Worm (Caenorhabditis elegans) whole organism, young adult: ENCODE results near the gene F55A11.4.

Experiments
- F37B4.10 ChIP-seq: fragments of 200-800 bp; sonication (Bioruptor generic); IDR thresholded peaks from 2 replicates; pipeline ENCODE4 v1.3.6; 2022; ENCODE audit warnings: missing genetic modification characterization, missing compliant biosample characterization
- F57C9.4 ChIP-seq: sonication (generic microtip); optimal IDR thresholded peaks from 2 replicates; lab custom pipeline; 2017; ENCODE audit warnings: mild to moderate bottlenecking, missing genetic modification characterization, missing compliant biosample characterization
- Y79H2A.3 ChIP-seq: fragments of 200-800 bp; sonication (Bioruptor generic); conservative IDR thresholded peaks from 2 replicates; pipeline ENCODE4 v1.3.6; 2022; ENCODE audit warnings: missing genetic modification reagents, missing genetic modification characterization, missing compliant biosample characterization
- ama-1 ChIP-seq, 3 experiments: fragments of 150-350 bp in 1 of 3; sonication (generic microtip) in 2 of 3; optimal IDR thresholded peaks; 2 replicates each; lab custom pipeline; 2014 to 2018; ENCODE audit warnings: missing biosample characterization in 2 of 3, missing genetic modification characterization in 2 of 3, missing genetic modification reagents in 2 of 3
- attf-3 ChIP-seq: fragments of 200-800 bp; sonication (Bioruptor generic); conservative IDR thresholded peaks from 2 replicates; pipeline ENCODE4 v1.3.6; 2022; ENCODE audit warnings: missing genetic modification reagents, missing genetic modification characterization, missing compliant biosample characterization
- egrh-3 ChIP-seq: fragments of 200-800 bp; sonication (Bioruptor generic); IDR thresholded peaks from 2 replicates; pipeline ENCODE4 v1.3.6; 2022; ENCODE audit warnings: missing genetic modification reagents, missing genetic modification characterization, missing compliant biosample characterization
- lin-54 ChIP-seq: fragments of 200-800 bp; sonication (Bioruptor generic); optimal IDR thresholded peaks from 2 replicates; lab custom pipeline; 2018; ENCODE audit warnings: mild to moderate bottlenecking, missing genetic modification characterization, missing compliant biosample characterization
- mxl-1 ChIP-seq: sonication (generic microtip); optimal IDR thresholded peaks from 2 replicates; lab custom pipeline; 2016; ENCODE audit warnings: missing genetic modification characterization, missing compliant biosample characterization
- nhr-80 ChIP-seq: sonication (generic microtip); optimal IDR thresholded peaks from 2 replicates; lab custom pipeline; 2016; ENCODE audit warnings: missing genetic modification characterization, missing compliant biosample characterization
- sea-2 ChIP-seq: fragments of 200-800 bp; sonication (Bioruptor generic); IDR thresholded peaks from 2 replicates; pipeline ENCODE4 v1.3.6; 2022; ENCODE audit warnings: missing genetic modification characterization, missing compliant biosample characterization
- snpc-4 ChIP-seq, 5 experiments: fragments of 150-350 bp in 1 of 5; sonication (generic microtip) in 4 of 5; optimal IDR thresholded peaks; 2 replicates each; lab custom pipeline; 2014 to 2018; ENCODE audit warnings: missing genetic modification characterization in 5 of 5, missing biosample characterization in 3 of 5, antibody characterized with exemption in 2 of 5, mild to moderate bottlenecking in 2 of 5, missing compliant biosample characterization in 2 of 5, missing genotype in 2 of 5, moderate library complexity in 2 of 5, missing genetic modification reagents in 1 of 5
- unc-130 ChIP-seq: sonication (generic microtip); optimal IDR thresholded peaks from 2 replicates; lab custom pipeline; 2016; ENCODE audit warnings: missing genetic modification reagents, missing genetic modification characterization, missing compliant biosample characterization
- unc-62 ChIP-seq: fragments of 150-350 bp; optimal IDR thresholded peaks from 2 replicates; lab custom pipeline; 2014; ENCODE audit warnings: missing biosample characterization, missing genetic modification reagents, missing genetic modification characterization

DNA sequence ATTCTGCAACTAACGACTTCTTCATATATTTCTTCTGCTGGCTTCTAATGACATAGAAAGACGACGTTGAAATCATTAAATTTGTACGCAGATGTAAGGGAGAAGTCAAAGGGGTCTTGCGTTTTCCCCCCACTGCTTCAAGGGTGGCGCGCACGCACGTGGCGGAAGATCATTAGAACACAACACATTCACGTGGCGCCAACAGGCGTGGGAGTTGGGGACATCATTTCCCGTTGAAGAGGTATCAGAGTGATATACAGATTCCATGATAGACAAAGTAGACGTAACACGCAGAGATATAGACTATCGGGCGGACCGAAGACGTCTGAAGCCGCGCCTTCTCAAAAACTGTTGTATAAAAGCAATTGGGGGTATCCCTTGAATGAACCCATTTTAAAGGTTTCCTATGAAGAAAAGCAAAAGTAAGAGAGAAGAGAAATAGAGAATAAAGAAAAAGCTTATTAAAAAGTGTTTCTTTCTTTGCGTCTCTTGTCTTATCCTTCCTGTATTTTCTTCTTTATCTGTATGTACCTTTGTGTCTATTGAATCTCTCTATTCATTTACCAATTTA, 29.1 kb downstream of the F55A11.4 start:
- TF ChIP-seq sea-2 (GFP tag; lab: Robert Waterston, UW), result no peak
- TF ChIP-seq ama-1 (optimal IDR thresholded peaks at IDR 0.05; lab: Kevin White, UChicago), result no peak
- TF ChIP-seq ama-1 (GFP tag; optimal IDR thresholded peaks at IDR 0.05; lab: Kevin White, UChicago), result no peak
- no peak for TF ChIP-seq unc-130 (GFP tag; lab: Kevin White, UChicago)
- no peak for TF ChIP-seq Y79H2A.3 (GFP tag; lab: Robert Waterston, UW)
- no peak for TF ChIP-seq F37B4.10 (GFP tag; lab: Robert Waterston, UW)
- no peak for TF ChIP-seq lin-54
- no peak for TF ChIP-seq egrh-3 (GFP tag; lab: Robert Waterston, UW)
- no peak for TF ChIP-seq unc-62 (GFP tag; lab: Kevin White, UChicago)
- TF ChIP-seq mxl-1, result no peak
- no peak for TF ChIP-seq attf-3 (GFP tag; lab: Robert Waterston, UW)
- no peak for TF ChIP-seq nhr-80 (tag; lab: Kevin White, UChicago)
- TF ChIP-seq snpc-4 (GFP tag; optimal IDR thresholded peaks at IDR 0.05; lab: Kevin White, UChicago), result no peak
- TF ChIP-seq snpc-4 (tag; optimal IDR thresholded peaks at IDR 0.05; lab: Kevin White, UChicago), result no peak
- no peak for TF ChIP-seq F57C9.4 (tag; lab: Kevin White, UChicago)
